Worm (Caenorhabditis elegans): ENCODE results near the gene F37C12.21.
A peak's percentile ranks its signal among the peaks of the same experiment; 100 is the strongest.

F37C12.21 gene

DNA sequence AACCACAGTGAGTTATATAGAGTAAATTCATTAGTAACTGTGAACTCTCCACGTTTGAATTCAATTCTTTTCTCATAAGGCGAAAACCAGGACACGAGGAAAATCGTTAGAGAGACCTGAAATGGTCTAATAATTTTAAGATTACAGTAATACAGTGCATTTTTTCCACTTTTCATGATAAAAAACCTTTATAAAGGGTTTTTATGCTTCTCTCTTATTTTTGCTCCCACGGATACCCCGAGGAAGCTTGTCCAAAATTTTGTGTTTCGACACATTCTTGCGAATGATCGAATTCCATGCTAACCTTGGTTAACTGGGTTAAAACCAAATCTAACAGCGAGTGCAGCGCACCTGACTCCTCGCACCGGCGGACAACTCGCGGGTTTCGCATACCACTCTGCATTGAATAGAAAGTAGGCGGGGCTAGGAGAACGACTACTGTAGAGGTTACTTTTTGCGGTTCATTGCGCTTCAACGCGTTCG, 47.9 kb upstream of the F37C12.21 start (continued):
- TF ChIP-seq atf-7 (tag; optimal IDR thresholded peaks at IDR 0.05) (no peak), ceh-40 (GFP tag; IDR thresholded peaks at IDR 0.05) (no peak), him-1 (tag; optimal IDR thresholded peaks at IDR 0.05) (peak; percentile 62), F49E8.2 (tag; optimal IDR thresholded peaks at IDR 0.05; ENCODE audit: insufficient read depth) (peak; percentile 83), ceh-79 (tag; optimal IDR thresholded peaks at IDR 0.05) (no peak), unc-130 (GFP tag; optimal IDR thresholded peaks at IDR 0.05) (peak; percentile 45), lsy-27 (tag; optimal IDR thresholded peaks at IDR 0.05; ENCODE audit: borderline replicate concordance, insufficient read depth) (no peak), rcor-1 (GFP tag; IDR thresholded peaks at IDR 0.05) (peak; percentile 55; the same call in 1 of the 2 replicates), chd-7 (tag; optimal IDR thresholded peaks at IDR 0.05) (no peak), mcd-1 (GFP tag; IDR thresholded peaks at IDR 0.05) (peak; percentile 55), sdz-38 (tag; optimal IDR thresholded peaks at IDR 0.05) (no peak), snpc-1.3 (tag; optimal IDR thresholded peaks at IDR 0.05; ENCODE audit: insufficient read depth) (peak; percentile 89), lag-1 (GFP tag; IDR thresholded peaks at IDR 0.05) (no peak), Y67H2A.10 (GFP tag; conservative IDR thresholded peaks at IDR 0.05) (no peak), akir-1 (GFP tag; optimal IDR thresholded peaks at IDR 0.05) (no peak), ceh-58 (GFP tag; IDR thresholded peaks at IDR 0.05) (no peak), ztf-25 (GFP tag; IDR thresholded peaks at IDR 0.05) (no peak), mxl-1 (tag; optimal IDR thresholded peaks at IDR 0.05) (no peak), snpc-4 (GFP tag; optimal IDR thresholded peaks at IDR 0.05) (peak; percentile 94), snpc-4 (tag; optimal IDR thresholded peaks at IDR 0.05) (peak; percentile 94 to 98 (median 96)), F57C9.4 (tag; optimal IDR thresholded peaks at IDR 0.05) (no peak), T07F8.4 (tag; optimal IDR thresholded peaks at IDR 0.05) (no peak), repo-1 (tag; optimal IDR thresholded peaks at IDR 0.05) (peak; percentile 39), attf-5 (GFP tag; optimal IDR thresholded peaks at IDR 0.05) (no peak), F33H1.4 (GFP tag; IDR thresholded peaks at IDR 0.05) (peak; percentile 51), ceh-100 (GFP tag; IDR thresholded peaks at IDR 0.05) (0 out of 2 replicates have a peak, but pooled peaks have one; percentile 9), ets-4 (GFP tag; optimal IDR thresholded peaks at IDR 0.05) (no peak), Y56A3A.18 (GFP tag; IDR thresholded peaks at IDR 0.05) (0 out of 2 replicates have a peak, but pooled peaks have one; percentile 37), ekl-4 (GFP tag; IDR thresholded peaks at IDR 0.05) (peak; percentile 73), tbx-9 (tag; optimal IDR thresholded peaks at IDR 0.05; ENCODE audit: borderline replicate concordance) (no peak), zim-3 (tag; optimal IDR thresholded peaks at IDR 0.05) (no peak), pha-4 (tag; optimal IDR thresholded peaks at IDR 0.05) (no peak), rpc-1 (optimal IDR thresholded peaks at IDR 0.05) (no peak), rpc-1 (tag; optimal IDR thresholded peaks at IDR 0.05) (no peak), rec-8 (tag; optimal IDR thresholded peaks at IDR 0.05) (peak in 1 of 2 experiments; percentile 49), egl-44 (GFP tag; IDR thresholded peaks at IDR 0.05) (0 out of 2 replicates have a peak, but pooled peaks have one; percentile 52), ztf-3 (GFP tag; optimal IDR thresholded peaks at IDR 0.05) (no peak), nhr-179 (tag; optimal IDR thresholded peaks at IDR 0.05) (no peak), nhr-27 (tag; optimal IDR thresholded peaks at IDR 0.05) (no peak), attf-3 (GFP tag; conservative IDR thresholded peaks at IDR 0.05) (peak; percentile 50; the same call in 1 of the 2 replicates), Y53F4B.3 (GFP tag; IDR thresholded peaks at IDR 0.05) (no peak), aptf-2 (GFP tag; conservative IDR thresholded peaks at IDR 0.05) (no peak), lin-35 (GFP tag; optimal IDR thresholded peaks at IDR 0.05) (peak in 1 of 3 experiments; percentile 40), ccch-3 (GFP tag; optimal IDR thresholded peaks at IDR 0.05) (no peak), lin-40 (tag; optimal IDR thresholded peaks at IDR 0.05) (no peak), sptf-2 (GFP tag; optimal IDR thresholded peaks at IDR 0.05) (no peak), zfh-2 (GFP tag; conservative IDR thresholded peaks at IDR 0.05) (no peak), K11D2.4 (GFP tag; IDR thresholded peaks at IDR 0.05) (no peak), hlh-12 (tag; optimal IDR thresholded peaks at IDR 0.05) (no peak)

Data from whole organism, young adult.